Worm (Caenorhabditis elegans) whole organism, L3 larva: ENCODE data around the gene T28B11.1.

Experiments used
- aly-2 ChIP-seq: fragments of 150-350 bp; optimal IDR thresholded peaks from 2 replicates; lab custom pipeline; 2014; ENCODE audit warnings: missing biosample characterization, missing genetic modification characterization
- ama-1 ChIP-seq: fragments of 150-350 bp; optimal IDR thresholded peaks from 2 replicates; lab custom pipeline; 2018
- ceh-16 ChIP-seq: sonication (generic microtip); optimal IDR thresholded peaks from 2 replicates; lab custom pipeline; 2017; ENCODE audit warnings: missing biosample characterization, missing genetic modification characterization
- ceh-28 ChIP-seq: fragments of 150-350 bp; optimal IDR thresholded peaks from 2 replicates; lab custom pipeline; 2014; ENCODE audit warnings: missing biosample characterization, missing genetic modification reagents, missing genetic modification characterization
- ceh-82 ChIP-seq: fragments of 150-350 bp; optimal IDR thresholded peaks from 2 replicates; lab custom pipeline; 2014; ENCODE audit warnings: missing biosample characterization, missing genetic modification characterization
- ceh-9 ChIP-seq: sonication (generic microtip); optimal IDR thresholded peaks from 2 replicates; lab custom pipeline; 2018; ENCODE audit warnings: missing biosample characterization, missing genetic modification characterization
- daf-12 ChIP-seq: fragments of 150-350 bp; optimal IDR thresholded peaks from 2 replicates; lab custom pipeline; 2014; ENCODE audit warnings: missing biosample characterization, missing genetic modification reagents, missing genetic modification characterization
- egl-27 ChIP-seq: sonication (generic microtip); optimal IDR thresholded peaks from 4 replicates; lab custom pipeline; 2017; ENCODE audit warnings: missing biosample characterization, missing genetic modification reagents, missing genetic modification characterization
- elt-2 ChIP-seq: sonication (generic microtip); optimal IDR thresholded peaks from 2 replicates; lab custom pipeline; 2016; ENCODE audit warnings: missing genetic modification reagents, mild to moderate bottlenecking, missing genetic modification characterization, missing compliant biosample characterization
- eor-1 ChIP-seq, 2 experiments: fragments of 150-350 bp; optimal IDR thresholded peaks; 2 replicates each; lab custom pipeline; 2014 to 2018; ENCODE audit warnings: missing biosample characterization in 2 of 2, missing genetic modification characterization in 2 of 2
- fkh-10 ChIP-seq: sonication (generic microtip); optimal IDR thresholded peaks from 2 replicates; lab custom pipeline; 2017; ENCODE audit warnings: missing biosample characterization, missing genetic modification reagents, missing genetic modification characterization
- fkh-2 ChIP-seq: fragments of 150-350 bp; optimal IDR thresholded peaks from 2 replicates; lab custom pipeline; 2014; ENCODE audit warnings: missing biosample characterization, missing genetic modification reagents, missing genetic modification characterization
- fos-1 ChIP-seq: fragments of 150-350 bp; optimal IDR thresholded peaks from 2 replicates; lab custom pipeline; 2014; ENCODE audit warnings: missing biosample characterization, missing genetic modification characterization
- hmg-11 ChIP-seq: sonication (generic microtip); optimal IDR thresholded peaks from 2 replicates; lab custom pipeline; 2016; ENCODE audit warnings: missing genetic modification characterization, missing compliant biosample characterization
- jun-1 ChIP-seq: fragments of 150-350 bp; optimal IDR thresholded peaks from 2 replicates; lab custom pipeline; 2014; ENCODE audit warnings: missing biosample characterization, missing genetic modification reagents, missing genetic modification characterization
- lsy-12 ChIP-seq: sonication (generic microtip); optimal IDR thresholded peaks from 2 replicates; lab custom pipeline; 2016; ENCODE audit warnings: mild to moderate bottlenecking, missing genetic modification characterization, missing compliant biosample characterization
- nfya-1 ChIP-seq: sonication (generic microtip); optimal IDR thresholded peaks from 2 replicates; lab custom pipeline; 2017; ENCODE audit warnings: missing genetic modification characterization, mild to moderate bottlenecking, missing compliant biosample characterization, antibody characterized with exemption, moderate library complexity; ENCODE audit not compliant: insufficient read depth
- nhr-12 ChIP-seq: fragments of 150-350 bp; optimal IDR thresholded peaks from 2 replicates; lab custom pipeline; 2014; ENCODE audit warnings: missing biosample characterization, missing genetic modification characterization
- nhr-23 ChIP-seq: fragments of 150-350 bp; optimal IDR thresholded peaks from 2 replicates; lab custom pipeline; 2014; ENCODE audit warnings: missing biosample characterization, missing genetic modification reagents, missing genetic modification characterization
- nhr-25 ChIP-seq: sonication (generic microtip); optimal IDR thresholded peaks from 2 replicates; lab custom pipeline; 2017; ENCODE audit warnings: missing biosample characterization, missing genetic modification characterization
- nhr-28 ChIP-seq: fragments of 150-350 bp; optimal IDR thresholded peaks from 2 replicates; lab custom pipeline; 2014; ENCODE audit warnings: missing biosample characterization, missing genetic modification characterization
- nhr-67 ChIP-seq: fragments of 150-350 bp; optimal IDR thresholded peaks from 2 replicates; lab custom pipeline; 2014; ENCODE audit warnings: missing biosample characterization, missing genetic modification characterization
- nhr-77 ChIP-seq: fragments of 150-350 bp; optimal IDR thresholded peaks from 2 replicates; lab custom pipeline; 2014; ENCODE audit warnings: missing biosample characterization, missing genetic modification characterization
- pha-4 ChIP-seq: fragments of 150-350 bp; optimal IDR thresholded peaks from 2 replicates; lab custom pipeline; 2014; ENCODE audit warnings: missing biosample characterization, missing genetic modification reagents, missing genetic modification characterization
- pqm-1 ChIP-seq: fragments of 150-350 bp; optimal IDR thresholded peaks from 2 replicates; lab custom pipeline; 2017; ENCODE audit warnings: missing biosample characterization, missing genetic modification characterization, inconsistent platforms
- sea-2 ChIP-seq: fragments of 150-350 bp; sonication (generic microtip); optimal IDR thresholded peaks from 4 replicates; lab custom pipeline; 2014; ENCODE audit warnings: missing biosample characterization, missing genetic modification reagents, missing genetic modification characterization
- tbx-2 ChIP-seq: sonication (generic microtip); optimal IDR thresholded peaks from 2 replicates; lab custom pipeline; 2016; ENCODE audit warnings: mild to moderate bottlenecking, missing genetic modification characterization, missing compliant biosample characterization
- unc-62 ChIP-seq: fragments of 150-350 bp; sonication (generic microtip); optimal IDR thresholded peaks from 4 replicates; lab custom pipeline; 2014; ENCODE audit warnings: missing biosample characterization, missing genetic modification reagents, missing genetic modification characterization
- zag-1 ChIP-seq: fragments of 150-350 bp; optimal IDR thresholded peaks from 2 replicates; lab custom pipeline; 2014; ENCODE audit warnings: missing biosample characterization, missing genetic modification characterization
- ztf-11 ChIP-seq: fragments of 150-350 bp; optimal IDR thresholded peaks from 2 replicates; lab custom pipeline; 2014; ENCODE audit warnings: missing biosample characterization, missing genetic modification characterization
- ztf-4 ChIP-seq: fragments of 150-350 bp; optimal IDR thresholded peaks from 2 replicates; lab custom pipeline; 2014; ENCODE audit warnings: missing biosample characterization, missing genetic modification characterization

The T28B11.1 gene

DNA sequence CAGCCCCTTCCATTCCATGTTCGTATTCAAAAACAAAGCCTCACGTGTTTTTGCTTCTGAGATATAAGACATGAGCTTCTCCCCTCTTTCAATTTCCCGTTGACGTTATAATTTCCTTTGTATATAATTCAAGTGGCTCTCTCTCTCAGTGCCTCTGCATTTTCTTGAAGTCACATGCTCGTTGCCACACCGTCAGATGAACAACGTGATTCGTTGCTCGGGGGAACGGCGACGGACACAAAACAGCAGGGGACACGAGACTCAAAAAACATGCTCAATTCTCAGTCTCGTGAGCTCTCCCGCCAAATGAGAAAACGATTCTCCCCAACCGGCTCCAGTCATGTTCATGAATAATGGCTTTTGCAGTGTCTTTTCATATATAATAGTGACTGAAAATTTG is 23.9 kb downstream of the T28B11.1 start:
- no peak for TF ChIP-seq unc-62 (GFP tag; lab: Kevin White, UChicago)
- TF ChIP-seq eor-1 (tag; optimal IDR thresholded peaks at IDR 0.05; lab: Kevin White, UChicago), result no peak
- TF ChIP-seq ceh-16 (tag; lab: Kevin White, UChicago), result no peak
- TF ChIP-seq ztf-11 (tag; lab: Kevin White, UChicago), result no peak
- no peak for TF ChIP-seq ceh-9 (tag; lab: Kevin White, UChicago)
- no peak for TF ChIP-seq aly-2 (tag; lab: Kevin White, UChicago)
- TF ChIP-seq nhr-25 (tag; lab: Kevin White, UChicago), result no peak

DNA sequence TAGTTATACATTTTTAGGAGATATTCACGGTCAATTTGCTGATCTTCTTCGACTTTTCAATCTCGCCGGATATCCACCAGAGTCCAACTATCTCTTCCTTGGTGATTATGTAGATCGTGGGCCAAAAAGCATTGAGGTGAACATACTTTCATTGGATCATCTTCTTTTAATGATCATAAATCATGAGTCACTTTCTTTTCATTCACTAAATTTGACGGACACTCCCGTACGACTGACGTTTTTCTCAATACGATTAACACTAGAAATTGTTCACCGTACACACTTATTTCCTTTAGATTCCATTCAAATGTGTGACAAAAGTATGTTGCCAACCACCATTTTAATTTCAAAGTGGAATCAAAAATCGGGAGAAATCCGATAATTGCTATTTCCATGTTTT is 29.3 kb downstream of the T28B11.1 start:
- TF ChIP-seq daf-12 (tag; lab: Kevin White, UChicago) (no peak), pqm-1 (tag; lab: Kevin White, UChicago) (no peak), tbx-2 (tag; lab: Kevin White, UChicago) (no peak), eor-1 (tag; optimal IDR thresholded peaks at IDR 0.05; lab: Kevin White, UChicago) (no peak), fkh-2 (no peak), zag-1 (tag; lab: Kevin White, UChicago) (no peak), fkh-10 (no peak), nhr-67 (tag; lab: Kevin White, UChicago) (no peak), elt-2 (tag; lab: Kevin White, UChicago) (no peak), fos-1 (tag; lab: Kevin White, UChicago) (no peak)

DNA sequence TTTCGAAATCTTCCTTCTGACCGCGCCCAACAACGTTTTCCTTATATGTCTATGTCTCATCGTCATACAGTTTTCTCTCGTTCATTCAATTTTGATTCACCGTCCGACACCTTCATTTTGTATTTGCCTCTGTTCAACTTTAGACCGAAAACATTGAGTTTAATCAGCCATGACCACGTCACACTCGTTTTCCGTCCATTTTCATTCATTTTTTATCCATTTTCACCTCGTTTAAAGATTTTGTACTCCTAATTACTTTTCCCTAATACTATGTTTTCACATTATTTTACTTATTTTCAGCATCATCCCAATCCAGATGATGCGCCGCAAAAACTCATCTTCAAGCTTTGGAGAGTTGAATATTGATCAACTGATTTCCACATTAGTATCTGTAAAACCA is 30.0 kb downstream of the T28B11.1 start, which contains the start of gene pph-1:
pph-1 (plus strand) TSS at position 301 of the 400 bp plus-strand sequence.
- no peak for TF ChIP-seq eor-1 (tag; optimal IDR thresholded peaks at IDR 0.05; lab: Kevin White, UChicago)
- TF ChIP-seq nhr-23 (tag; lab: Kevin White, UChicago), result no peak
- no peak for TF ChIP-seq daf-12 (tag; lab: Kevin White, UChicago)
- no peak for TF ChIP-seq egl-27 (tag; lab: Kevin White, UChicago)
- TF ChIP-seq nhr-25 (tag; lab: Kevin White, UChicago), result no peak
- no peak for TF ChIP-seq ama-1 (lab: Kevin White, UChicago)
- no peak for TF ChIP-seq ztf-4
- TF ChIP-seq nhr-12 (tag; lab: Kevin White, UChicago), result no peak
- no peak for TF ChIP-seq ceh-28 (tag; lab: Kevin White, UChicago)
- TF ChIP-seq sea-2, result no peak
- TF ChIP-seq fkh-2, result no peak
- TF ChIP-seq ceh-82 (tag; lab: Kevin White, UChicago), result no peak
- no peak for TF ChIP-seq hmg-11 (tag; lab: Kevin White, UChicago)
- no peak for TF ChIP-seq nhr-28
- no peak for TF ChIP-seq ceh-16 (tag; lab: Kevin White, UChicago)

DNA sequence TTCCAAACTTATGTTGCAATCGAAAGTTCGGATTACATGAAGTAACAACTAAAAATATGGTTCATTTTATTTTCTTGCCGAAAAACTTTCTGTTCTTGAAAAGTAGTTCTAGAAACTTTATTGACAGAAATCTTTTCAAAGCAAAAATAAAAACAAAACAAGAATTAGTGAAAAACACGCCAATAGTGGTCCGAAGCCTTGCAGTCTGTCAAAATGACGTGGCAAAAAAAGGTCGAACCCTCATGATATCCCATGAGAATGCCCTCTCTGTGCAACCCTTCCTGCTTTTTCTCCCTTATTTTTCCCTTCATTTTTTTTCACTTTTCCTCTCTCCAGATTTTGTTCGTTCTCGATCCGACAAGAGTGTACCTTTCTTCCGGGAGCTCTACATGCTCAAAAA is 33.1 kb downstream of the T28B11.1 start:
- TF ChIP-seq nhr-23 (tag; lab: Kevin White, UChicago) (no peak), fkh-10 (peak; percentile 35)
- TF ChIP-seq, all 47 proteins: peak for 1

DNA sequence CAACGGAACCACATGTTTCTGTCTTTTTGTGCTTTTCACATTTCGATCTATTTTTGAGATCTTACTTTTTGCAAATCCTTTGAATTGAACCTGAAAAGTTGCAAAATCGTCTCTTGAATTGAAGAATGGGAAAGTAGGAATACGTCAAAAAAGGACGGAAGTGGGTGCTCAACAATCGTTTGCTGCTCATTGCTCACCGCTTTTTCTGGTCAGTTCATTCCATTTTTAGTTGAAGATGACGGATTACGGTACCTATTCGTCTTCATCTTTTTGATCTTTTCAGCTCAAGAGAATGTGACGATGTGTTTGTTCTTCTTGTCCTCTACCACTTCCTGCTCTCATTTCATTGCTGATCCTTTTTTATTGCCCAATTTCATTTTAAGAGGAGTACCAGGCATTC is 37.0 kb downstream of the T28B11.1 start, which contains the start of gene C05A2.4:
C05A2.4 (plus strand) TSS at position 301 of the 400 bp plus-strand sequence.
- no peak for TF ChIP-seq sea-2
- peak; percentile 21 for TF ChIP-seq pqm-1 (tag; lab: Kevin White, UChicago)
- TF ChIP-seq, all 47 proteins: peak for 1

DNA sequence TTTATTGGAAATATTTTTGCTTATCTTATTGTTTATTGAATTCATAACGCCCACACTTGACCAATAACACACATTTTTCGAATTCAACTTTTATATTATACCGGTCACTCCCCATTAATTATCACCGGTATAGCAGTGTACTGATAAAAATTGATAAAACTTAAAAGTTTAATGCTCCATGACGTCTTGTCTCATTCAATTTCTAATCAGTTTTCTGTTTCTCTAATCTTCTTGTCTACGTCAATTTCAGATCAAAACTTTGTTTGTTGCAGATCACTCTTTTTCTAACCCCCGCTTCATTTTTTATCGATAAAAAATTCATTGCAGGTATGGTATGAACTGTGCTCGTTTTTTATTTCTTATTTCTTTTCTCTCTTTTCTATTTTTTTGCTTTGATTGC is 38.5 kb downstream of the T28B11.1 start:
- TF ChIP-seq nfya-1 (tag; lab: Kevin White, UChicago) (no peak), jun-1 (tag; lab: Kevin White, UChicago) (peak; percentile 88), fos-1 (tag; lab: Kevin White, UChicago) (peak; percentile 11), pha-4 (tag; lab: Kevin White, UChicago) (peak; percentile 81), pqm-1 (tag; lab: Kevin White, UChicago) (peak; percentile 99), elt-2 (tag; lab: Kevin White, UChicago) (peak; percentile 99), ceh-82 (tag; lab: Kevin White, UChicago) (no peak)
- TF ChIP-seq, all 47 proteins: peak for 5

DNA sequence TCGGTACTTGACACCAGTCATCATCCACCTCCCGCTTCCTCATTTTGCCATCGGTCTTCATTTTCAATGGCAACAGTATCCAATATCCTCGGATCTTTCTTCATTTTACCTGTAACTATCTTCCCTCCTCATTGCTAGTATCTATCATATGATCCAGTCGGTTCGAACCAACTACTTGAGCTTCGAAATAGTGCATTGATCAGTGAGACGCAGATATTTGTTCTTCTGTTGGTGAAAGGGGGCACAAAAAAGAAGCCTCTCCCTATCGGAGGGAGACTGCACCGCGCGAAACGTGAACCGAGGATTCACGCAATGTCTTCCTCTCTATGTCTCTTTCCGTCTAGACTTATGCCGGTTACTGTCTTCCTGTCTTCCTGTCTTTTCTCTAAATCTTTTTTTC is 40.9 kb downstream of the T28B11.1 start:
- TF ChIP-seq lsy-12 (tag; lab: Kevin White, UChicago), result no peak
- TF ChIP-seq pha-4 (tag; lab: Kevin White, UChicago), result peak; percentile 68
- no peak for TF ChIP-seq nhr-77 (tag; lab: Kevin White, UChicago)
- TF ChIP-seq nhr-12 (tag; lab: Kevin White, UChicago), result no peak
